Worm (Caenorhabditis elegans): Measurements from ENCODE around the gene Y41D4B.4.
A peak's percentile ranks its signal among the peaks of the same experiment; 100 is the strongest.

Gene Y41D4B.4

ce11 chrIV:1613592-1613991 lies 46.3 kb upstream of the Y41D4B.4 start, which contains the start of gene nhr-122:
TSS of gene nhr-122 (plus strand) at chrIV:1613892.
- TF ChIP-seq nhr-27 (tag; optimal IDR thresholded peaks at IDR 0.05) = no peak
- peak; percentile 31; the same call in 1 of the 2 replicates for TF ChIP-seq hmg-1.2 (GFP tag; IDR thresholded peaks at IDR 0.05)
- no peak for TF ChIP-seq F55B11.4 (tag; optimal IDR thresholded peaks at IDR 0.05; ENCODE audit: borderline replicate concordance, insufficient read depth)
- TF ChIP-seq bed-1 (GFP tag; IDR thresholded peaks at IDR 0.05) = no peak

- no peak for TF ChIP-seq tbx-9 (tag; optimal IDR thresholded peaks at IDR 0.05; ENCODE audit: borderline replicate concordance)
- TF ChIP-seq attf-5 (GFP tag; optimal IDR thresholded peaks at IDR 0.05) = peak; percentile 7
- no peak for TF ChIP-seq F10E7.11 (tag; optimal IDR thresholded peaks at IDR 0.05)
- TF ChIP-seq hmg-1.2 (GFP tag; IDR thresholded peaks at IDR 0.05) = peak; percentile 11; the same call in 1 of the 2 replicates
- TF ChIP-seq nhr-80 (tag; optimal IDR thresholded peaks at IDR 0.05) = peak; percentile 13
These were observed 40.2 kb upstream of the Y41D4B.4 start, which contains the start of gene nhr-92 for ce11 chrIV:1619519-1620311. TSS of gene nhr-92 (plus strand) at chrIV:1620094.

- TF ChIP-seq hmg-1.2 (GFP tag; IDR thresholded peaks at IDR 0.05) (peak; percentile 30; the same call in 1 of the 2 replicates), nfyb-1 (GFP tag; IDR thresholded peaks at IDR 0.05) (no peak), T07F8.4 (tag; optimal IDR thresholded peaks at IDR 0.05) (no peak), ceh-27 (GFP tag; optimal IDR thresholded peaks at IDR 0.05) (peak; percentile 30), let-526 (GFP tag; IDR thresholded peaks at IDR 0.05) (no peak), lin-40 (tag; optimal IDR thresholded peaks at IDR 0.05) (peak; percentile 20)
These were observed 36.2 kb upstream of the Y41D4B.4 start, which contains the start of gene nhr-87 for ce11 chrIV:1623712-1624111. TSS of gene nhr-87 (plus strand) at chrIV:1624029.

- TF ChIP-seq egrh-3 (GFP tag; IDR thresholded peaks at IDR 0.05) (no peak), bed-2 (GFP tag; IDR thresholded peaks at IDR 0.05) (no peak)
These were observed 35.5 kb upstream of the Y41D4B.4 start for ce11 chrIV:1624447-1624846.

ce11 chrIV:1626342-1626855 lies 33.5 kb upstream of the Y41D4B.4 start, which contains the start of gene nhr-146:
TSS of gene nhr-146 (plus strand) at chrIV:1626805.
- TF ChIP-seq snpc-4 (GFP tag; optimal IDR thresholded peaks at IDR 0.05) (no peak), snpc-4 (tag; optimal IDR thresholded peaks at IDR 0.05) (no peak), athp-1 (tag; optimal IDR thresholded peaks at IDR 0.05) (no peak), B0035.1 (tag; optimal IDR thresholded peaks at IDR 0.05) (no peak), mes-4 (tag; optimal IDR thresholded peaks at IDR 0.05) (no peak), chd-7 (tag; optimal IDR thresholded peaks at IDR 0.05) (no peak)

ce11 chrIV:1628281-1628680 lies 31.6 kb upstream of the Y41D4B.4 start:
- TF ChIP-seq cebp-2 (GFP tag; IDR thresholded peaks at IDR 0.05) = 0 out of 2 replicates have a peak, but pooled peaks have one; percentile 59
- TF ChIP-seq attf-6 (GFP tag; IDR thresholded peaks at IDR 0.05) = no peak
- no peak for TF ChIP-seq sdz-38 (tag; optimal IDR thresholded peaks at IDR 0.05)
- TF ChIP-seq nfyb-1 (GFP tag; IDR thresholded peaks at IDR 0.05) = no peak

ce11 chrIV:1628730-1629129 lies 31.2 kb upstream of the Y41D4B.4 start:
- peak; percentile 39 for TF ChIP-seq snpc-4 (GFP tag; optimal IDR thresholded peaks at IDR 0.05)
- peak in 2 of 4 experiments; percentile 47 to 71 for TF ChIP-seq snpc-4 (tag; optimal IDR thresholded peaks at IDR 0.05)
- no peak for TF ChIP-seq akir-1 (GFP tag; optimal IDR thresholded peaks at IDR 0.05)
- no peak for TF ChIP-seq Y79H2A.3 (GFP tag; conservative IDR thresholded peaks at IDR 0.05)
- TF ChIP-seq lsy-27 (tag; optimal IDR thresholded peaks at IDR 0.05; ENCODE audit: borderline replicate concordance, insufficient read depth) = no peak
- peak; percentile 44 for TF ChIP-seq snpc-1.1 (tag; optimal IDR thresholded peaks at IDR 0.05; ENCODE audit: insufficient read depth)
- peak; percentile 58 for TF ChIP-seq zfh-2 (GFP tag; conservative IDR thresholded peaks at IDR 0.05)
- TF ChIP-seq let-607 (tag; optimal IDR thresholded peaks at IDR 0.05) = no peak
- TF ChIP-seq F37B4.10 (GFP tag; IDR thresholded peaks at IDR 0.05) = no peak

Measured in whole organism, young adult.